Worm (Caenorhabditis elegans) whole organism, L4 larva: ENCODE measurements around the gene gtsf-1.
"Not testable (repeated sequence)": the region's sequence is repeated elsewhere in the genome, so short reads cannot be mapped to it uniquely, and the experiment has no call there.

ENCODE experiments used
- ama-1 ChIP-seq: fragments of 150-350 bp; optimal IDR thresholded peaks from 2 replicates; lab custom pipeline; 2014; ENCODE audit warnings: inconsistent platforms, mixed read lengths
- ceh-20 ChIP-seq: fragments of 200-800 bp; sonication (Bioruptor generic); IDR thresholded peaks from 2 replicates; pipeline ENCODE4 v1.3.6; 2022; ENCODE audit warnings: missing genetic modification reagents, missing genetic modification characterization, missing compliant biosample characterization
- ceh-28 ChIP-seq: fragments of 150-350 bp; optimal IDR thresholded peaks from 2 replicates; lab custom pipeline; 2014; ENCODE audit warnings: missing biosample characterization, missing genetic modification reagents, missing genetic modification characterization
- fkh-10 ChIP-seq: fragments of 150-350 bp; optimal IDR thresholded peaks from 2 replicates; lab custom pipeline; 2014; ENCODE audit warnings: missing biosample characterization, missing genetic modification reagents, missing genetic modification characterization
- jun-1 ChIP-seq: fragments of 150-350 bp; optimal IDR thresholded peaks from 2 replicates; lab custom pipeline; 2014; ENCODE audit warnings: missing biosample characterization, missing genetic modification reagents, missing genetic modification characterization
- nhr-10 ChIP-seq: fragments of 150-350 bp; optimal IDR thresholded peaks from 2 replicates; lab custom pipeline; 2014; ENCODE audit warnings: missing biosample characterization, missing genetic modification characterization
- snpc-4 ChIP-seq: fragments of 150-350 bp; optimal IDR thresholded peaks from 2 replicates; lab custom pipeline; 2014; ENCODE audit warnings: missing biosample characterization, missing genetic modification characterization
- zfp-2 ChIP-seq: sonication (generic microtip); optimal IDR thresholded peaks from 2 replicates; lab custom pipeline; 2016; ENCODE audit warnings: mild to moderate bottlenecking, missing genetic modification characterization, missing compliant biosample characterization

DNA sequence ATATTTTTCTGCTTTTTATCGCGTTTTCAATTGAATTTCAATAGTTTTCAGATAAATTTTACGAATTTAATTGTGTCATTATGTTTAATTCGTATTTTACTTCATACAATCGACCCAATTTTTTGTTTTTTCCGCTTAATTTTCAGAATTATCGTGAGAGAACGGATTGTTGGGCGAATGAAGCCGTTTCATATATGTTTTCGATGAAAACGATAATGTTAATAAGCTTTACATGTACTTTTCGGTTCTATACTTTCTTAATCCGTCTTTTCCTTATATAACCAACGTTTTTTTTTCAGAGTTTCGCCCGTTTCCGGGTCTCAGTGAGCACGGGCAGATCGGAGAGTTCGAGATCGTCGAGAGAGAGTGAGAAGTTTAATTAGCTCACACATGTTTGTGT is 29.6 kb downstream of the gtsf-1 start, which contains the start of gene T06A10.2:
- not testable (repeated sequence) for TF ChIP-seq ama-1 (lab: Kevin White, UChicago); ceh-20 (GFP tag; lab: Robert Waterston, UW); jun-1 (tag; lab: Kevin White, UChicago); nhr-10; ceh-28 (tag; lab: Kevin White, UChicago); fkh-10; zfp-2 (tag; lab: Kevin White, UChicago); snpc-4 (tag; lab: Kevin White, UChicago)
